Fruit fly (Drosophila melanogaster) whole organism, wandering third instar larva: ENCODE results near the gene senju.

Experiments
- Abd-B ChIP-seq: fragments of >200 bp; optimal IDR thresholded peaks from 2 replicates; lab custom pipeline; 2017; ENCODE audit warnings: missing biosample characterization, missing genetic modification characterization
- CG32264 ChIP-seq: fragments of 200-800 bp; sonication (Bioruptor generic); optimal IDR thresholded peaks from 2 replicates; lab custom pipeline; 2016; ENCODE audit warnings: missing biosample characterization, missing genetic modification characterization
- CG9705 ChIP-seq: fragments of 200-800 bp; sonication (Bioruptor generic); optimal IDR thresholded peaks from 2 replicates; lab custom pipeline; 2018; ENCODE audit warnings: missing biosample characterization, mild to moderate bottlenecking, missing genetic modification characterization
- CrebA ChIP-seq: fragments of 200-800 bp; sonication (Bioruptor generic); optimal IDR thresholded peaks from 2 replicates; lab custom pipeline; 2016; ENCODE audit warnings: missing biosample characterization, mild to moderate bottlenecking, missing genetic modification characterization, borderline replicate concordance
- Dfd ChIP-seq: fragments of >200 bp; optimal IDR thresholded peaks from 2 replicates; lab custom pipeline; 2017; ENCODE audit warnings: missing biosample characterization, missing genetic modification characterization
- Dif ChIP-seq: fragments of 200-275, 200-300 bp; sonication (Bioruptor generic); optimal IDR thresholded peaks from 2 replicates; lab custom pipeline; 2018; ENCODE audit warnings: missing biosample characterization, missing genetic modification characterization; ENCODE audit not compliant: partially characterized antibody
- GATAd ChIP-seq: sonication (Bioruptor generic); optimal IDR thresholded peaks from 2 replicates; lab custom pipeline; 2016; ENCODE audit warnings: missing biosample characterization, missing genetic modification characterization
- HLH106 ChIP-seq: fragments of 200-800 bp; optimal IDR thresholded peaks from 3 replicates; lab custom pipeline; 2019; ENCODE audit warnings: missing biosample characterization, mild to moderate bottlenecking, missing genetic modification characterization, moderate library complexity
- Hnf4 ChIP-seq: fragments of 200-800 bp; sonication (Bioruptor generic); optimal IDR thresholded peaks from 2 replicates; lab custom pipeline; 2016; ENCODE audit warnings: missing biosample characterization, mild to moderate bottlenecking, missing genetic modification characterization
- Hr83 ChIP-seq: fragments of 200-300 bp; sonication (Bioruptor generic); optimal IDR thresholded peaks from 2 replicates; lab custom pipeline; 2016; ENCODE audit warnings: missing biosample characterization, mild to moderate bottlenecking, missing genetic modification characterization, moderate library complexity; ENCODE audit not compliant: poor library complexity, severe bottlenecking
- Jra ChIP-seq: sonication (Bioruptor generic); optimal IDR thresholded peaks from 2 replicates; lab custom pipeline; 2016; ENCODE audit warnings: missing biosample characterization, missing genetic modification characterization
- Mio ChIP-seq: sonication (Bioruptor generic); optimal IDR thresholded peaks from 2 replicates; lab custom pipeline; 2016; ENCODE audit warnings: missing biosample characterization, missing genetic modification characterization
- Myc ChIP-seq: fragments of >200 bp; optimal IDR thresholded peaks from 2 replicates; lab custom pipeline; 2017
- N ChIP-seq: fragments of >200 bp; optimal IDR thresholded peaks from 2 replicates; lab custom pipeline; 2018; ENCODE audit warnings: missing biosample characterization, missing external identifiers, missing genetic modification characterization
- Rel ChIP-seq, 2 experiments: fragments of 200-800 bp; sonication (Bioruptor generic) in 1 of 2; optimal IDR thresholded peaks; 2 replicates in 1 of 2; 3 replicates in 1 of 2; lab custom pipeline; 2016 to 2019; ENCODE audit warnings: mild to moderate bottlenecking in 2 of 2, missing biosample characterization in 2 of 2, missing genetic modification characterization in 2 of 2, moderate library complexity in 1 of 2
- Sp1 ChIP-seq: fragments of 200-800 bp; sonication (Bioruptor generic); optimal IDR thresholded peaks from 3 replicates; lab custom pipeline; 2019; ENCODE audit warnings: missing biosample characterization, mild to moderate bottlenecking, missing genetic modification characterization, moderate library complexity
- Vsx2 ChIP-seq: fragments of 200-300, 225-300 bp; sonication (Bioruptor generic); optimal IDR thresholded peaks from 2 replicates; lab custom pipeline; 2018; ENCODE audit warnings: missing biosample characterization, missing genetic modification characterization; ENCODE audit not compliant: partially characterized antibody
- br ChIP-seq: fragments of 200-800 bp; sonication (Bioruptor generic); optimal IDR thresholded peaks from 2 replicates; lab custom pipeline; 2016; ENCODE audit warnings: missing biosample characterization, missing genetic modification characterization
- brk ChIP-seq: fragments of 200-800 bp; sonication (Bioruptor generic); optimal IDR thresholded peaks from 2 replicates; lab custom pipeline; 2016; ENCODE audit warnings: missing biosample characterization, mild to moderate bottlenecking, missing genetic modification characterization
- dl ChIP-seq, 2 experiments: fragments of 175-275, 200-275 bp in 1 of 2; fragments of 200-275 bp in 1 of 2; sonication (Bioruptor generic); optimal IDR thresholded peaks; lab custom pipeline; 2018; ENCODE audit warnings: mild to moderate bottlenecking in 2 of 2, missing biosample characterization in 2 of 2, missing genetic modification characterization in 2 of 2, moderate library complexity in 2 of 2; ENCODE audit not compliant: partially characterized antibody in 2 of 2, insufficient read depth in 1 of 2
- dmrt93B ChIP-seq: fragments of 200-800 bp; sonication (Bioruptor generic); optimal IDR thresholded peaks from 2 replicates; lab custom pipeline; 2018; ENCODE audit warnings: missing biosample characterization, mild to moderate bottlenecking, missing genetic modification characterization
- dsf ChIP-seq: sonication (Bioruptor generic); optimal IDR thresholded peaks from 2 replicates; lab custom pipeline; 2016; ENCODE audit warnings: missing biosample characterization, missing genetic modification characterization, borderline replicate concordance
- ey ChIP-seq: fragments of 200-800 bp; sonication (Bioruptor generic); optimal IDR thresholded peaks from 2 replicates; lab custom pipeline; 2016; ENCODE audit warnings: missing biosample characterization, missing genetic modification characterization
- foxo ChIP-seq, 2 experiments: fragments of 200-800 bp; sonication (Bioruptor generic); optimal IDR thresholded peaks; 2 replicates in 1 of 2; 3 replicates in 1 of 2; lab custom pipeline; 2016 to 2017; ENCODE audit warnings: missing biosample characterization in 2 of 2, missing genetic modification characterization in 2 of 2
- h ChIP-seq: fragments of 200-800 bp; sonication (Bioruptor generic); optimal IDR thresholded peaks from 3 replicates; lab custom pipeline; 2016; ENCODE audit warnings: missing biosample characterization, mild to moderate bottlenecking, missing genetic modification characterization
- jim ChIP-seq: fragments of 175-275, 200-325 bp; sonication (Bioruptor generic); optimal IDR thresholded peaks from 2 replicates; lab custom pipeline; 2016; ENCODE audit warnings: missing biosample characterization, mild to moderate bottlenecking, missing genetic modification characterization
- lola ChIP-seq: fragments of >200 bp; optimal IDR thresholded peaks from 2 replicates; lab custom pipeline; 2017; ENCODE audit warnings: missing biosample characterization, missing genetic modification characterization
- pan ChIP-seq: fragments of >200 bp; optimal IDR thresholded peaks from 2 replicates; lab custom pipeline; 2017
- psq ChIP-seq: fragments of 200-800 bp; sonication (Bioruptor generic); optimal IDR thresholded peaks from 3 replicates; lab custom pipeline; 2017; ENCODE audit warnings: missing biosample characterization, mild to moderate bottlenecking, missing genetic modification characterization, moderate library complexity
- rgr ChIP-seq: fragments of 200-800 bp; sonication (Bioruptor generic); optimal IDR thresholded peaks from 3 replicates; lab custom pipeline; 2016; ENCODE audit warnings: missing biosample characterization, mild to moderate bottlenecking, missing genetic modification characterization
- sage ChIP-seq: fragments of 200-800 bp; sonication (Bioruptor generic); optimal IDR thresholded peaks from 2 replicates; lab custom pipeline; 2016; ENCODE audit warnings: missing biosample characterization, mild to moderate bottlenecking, missing genetic modification characterization
- tai ChIP-seq: sonication (Bioruptor generic); optimal IDR thresholded peaks from 2 replicates; lab custom pipeline; 2016; ENCODE audit warnings: missing biosample characterization, missing genetic modification characterization
- usp ChIP-seq: fragments of >200 bp; optimal IDR thresholded peaks from 2 replicates; lab custom pipeline; 2017; ENCODE audit warnings: missing biosample characterization, missing genetic modification characterization
- woc ChIP-seq: sonication (Bioruptor generic); optimal IDR thresholded peaks from 2 replicates; lab custom pipeline; 2016; ENCODE audit warnings: missing biosample characterization, mild to moderate bottlenecking, missing genetic modification characterization

Gene senju

dm6 chr2L:5052994-5053393 is 351 bp downstream of the senju start, which contains the start of gene eIF3h:
eIF3h (minus strand) TSS chr2L:5053094.
- no peak for TF ChIP-seq h (GFP tag; lab: Kevin White, UChicago)
- no peak for TF ChIP-seq dsf (GFP tag; lab: Kevin White, UChicago)
- no peak for TF ChIP-seq lola (GFP tag; lab: Kevin White, UChicago)
- TF ChIP-seq CG9705 (GFP tag; lab: Kevin White, UChicago): no peak
- no peak for TF ChIP-seq Dif (GFP tag; lab: Kevin White, UChicago)
- TF ChIP-seq Jra (GFP tag; lab: Kevin White, UChicago): no peak
- TF ChIP-seq jim (GFP tag; lab: Kevin White, UChicago): no peak
- TF ChIP-seq dmrt93B (GFP tag; lab: Kevin White, UChicago): no peak
- no peak for TF ChIP-seq Abd-B
- TF ChIP-seq Hr83: no peak
- no peak for TF ChIP-seq sage (GFP tag; lab: Kevin White, UChicago)
- no peak for TF ChIP-seq foxo (GFP tag; optimal IDR thresholded peaks at IDR 0.05; lab: Kevin White, UChicago)
- no peak for TF ChIP-seq pan (lab: Kevin White, UChicago)
- TF ChIP-seq rgr (GFP tag; lab: Kevin White, UChicago): no peak
- TF ChIP-seq Rel (GFP tag; optimal IDR thresholded peaks at IDR 0.05; lab: Kevin White, UChicago): no peak
- TF ChIP-seq Rel (tag; optimal IDR thresholded peaks at IDR 0.05; lab: Kevin White, UChicago): no peak
- TF ChIP-seq, all 38 proteins: peak for 0

DNA sequence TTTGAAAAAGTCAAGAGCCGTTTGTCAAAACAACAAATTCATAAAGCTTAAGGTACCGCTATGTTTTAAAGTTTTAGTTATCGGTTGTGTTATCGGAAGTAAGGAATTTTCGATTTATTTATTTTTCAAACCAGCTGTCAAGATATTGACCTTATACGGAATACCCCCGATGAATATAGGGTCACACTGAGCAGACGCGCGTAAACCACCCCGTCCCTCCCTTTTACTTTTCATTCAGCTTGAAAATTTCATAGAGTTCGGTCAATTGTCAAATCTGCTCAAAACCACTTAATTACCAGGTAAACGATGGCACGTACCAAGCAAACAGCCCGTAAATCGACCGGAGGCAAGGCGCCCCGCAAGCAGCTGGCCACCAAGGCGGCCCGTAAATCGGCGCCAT is 2.3 kb downstream of the senju start, which contains the start of the genes CG14036 and His3.3A:
TSS of gene CG14036 (minus strand) at position 64 of the 400 bp plus-strand sequence.
TSS of gene His3.3A (plus strand) at position 106 of the 400 bp plus-strand sequence.
- TF ChIP-seq foxo (GFP tag; optimal IDR thresholded peaks at IDR 0.05; lab: Kevin White, UChicago) (peak in 1 of 2 experiments; percentile 18), Sp1 (GFP tag; lab: Kevin White, UChicago) (peak; percentile 4), Myc (lab: Kevin White, UChicago) (peak; percentile 13), Rel (GFP tag; optimal IDR thresholded peaks at IDR 0.05; lab: Kevin White, UChicago) (no peak), Rel (tag; optimal IDR thresholded peaks at IDR 0.05; lab: Kevin White, UChicago) (peak; percentile 75), sage (GFP tag; lab: Kevin White, UChicago) (no peak), CG32264 (GFP tag; lab: Kevin White, UChicago) (no peak), h (GFP tag; lab: Kevin White, UChicago) (peak; percentile 13), N (GFP tag; lab: Kevin White, UChicago) (no peak), rgr (GFP tag; lab: Kevin White, UChicago) (peak; percentile 30)

- TF ChIP-seq tai (GFP tag; lab: Kevin White, UChicago): no peak
- TF ChIP-seq psq (GFP tag; lab: Kevin White, UChicago): no peak
- TF ChIP-seq dmrt93B (GFP tag; lab: Kevin White, UChicago): no peak
- no peak for TF ChIP-seq N (GFP tag; lab: Kevin White, UChicago)
- no peak for TF ChIP-seq pan (lab: Kevin White, UChicago)
- no peak for TF ChIP-seq brk
- TF ChIP-seq Mio (GFP tag; lab: Kevin White, UChicago): no peak
Measured at dm6 chr2L:5055528-5055927, 2.9 kb downstream of the senju start.

DNA sequence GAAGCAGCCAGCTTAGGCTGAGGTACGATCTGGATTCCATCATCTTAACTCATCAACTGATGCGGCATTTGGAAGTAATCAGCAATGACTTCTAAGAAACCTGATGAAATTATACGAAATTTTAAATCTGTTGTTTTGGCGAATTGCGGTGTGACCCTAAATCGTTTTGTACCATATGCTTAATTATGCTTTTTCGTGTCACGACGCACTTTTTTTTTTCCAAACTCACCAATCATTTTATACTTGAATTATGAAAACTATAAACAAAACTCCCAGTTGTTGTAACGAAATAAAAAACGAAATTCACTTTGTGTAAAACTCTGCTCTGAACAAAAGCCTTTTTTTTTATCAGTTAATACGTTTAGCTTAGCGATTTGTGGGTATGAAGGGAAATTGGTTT is 5.5 kb downstream of the senju start, which contains the start of gene Nepl3:
TSS of gene Nepl3 (minus strand) at position 155 of the 400 bp plus-strand sequence.
- TF ChIP-seq Vsx2: no peak
- no peak for TF ChIP-seq br (GFP tag; lab: Kevin White, UChicago)
- no peak for TF ChIP-seq tai (GFP tag; lab: Kevin White, UChicago)
- TF ChIP-seq dl (GFP tag; optimal IDR thresholded peaks at IDR 0.05; lab: Kevin White, UChicago; ENCODE audit: insufficient read depth in 1 of 2, partially characterized antibody in 2 of 2): no peak
- peak; percentile 8 for TF ChIP-seq woc (GFP tag; lab: Kevin White, UChicago)
- TF ChIP-seq Myc (lab: Kevin White, UChicago): no peak
- no peak for TF ChIP-seq Rel (GFP tag; optimal IDR thresholded peaks at IDR 0.05; lab: Kevin White, UChicago)
- TF ChIP-seq Rel (tag; optimal IDR thresholded peaks at IDR 0.05; lab: Kevin White, UChicago): no peak
- no peak for TF ChIP-seq CrebA (GFP tag; lab: Kevin White, UChicago)

DNA sequence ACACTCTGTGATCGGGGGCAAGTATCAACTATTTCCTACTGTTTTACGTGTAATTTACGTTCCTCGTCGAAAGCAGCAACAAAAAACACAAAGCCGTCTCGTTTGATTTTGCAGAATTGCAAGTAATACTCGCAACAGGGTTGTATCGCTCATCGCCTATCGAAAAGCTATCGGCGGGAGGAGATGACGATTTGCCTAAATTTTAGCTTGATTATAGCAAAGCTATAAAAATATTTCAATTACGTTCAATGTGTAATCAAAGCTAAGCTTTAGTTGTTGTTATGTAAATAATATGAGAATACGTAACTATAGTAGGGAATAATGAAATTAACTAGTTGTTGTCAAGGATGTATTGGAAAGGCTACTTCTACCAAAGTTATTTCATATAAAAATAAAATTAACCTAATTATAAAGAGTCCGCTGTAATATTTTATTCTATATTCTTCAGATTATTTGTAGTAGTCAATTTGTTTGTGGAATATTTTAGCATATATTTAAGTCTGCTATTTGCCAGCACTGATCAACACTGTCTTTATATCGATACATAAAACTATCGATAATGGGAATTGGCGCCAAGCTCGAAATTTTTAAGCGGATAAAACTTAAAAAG is 7.1 kb downstream of the senju start, which contains the start of gene Rpn11:
TSS of gene Rpn11 (minus strand) at position 146 of the 610 bp plus-strand sequence.
- TF ChIP-seq HLH106 (tag; lab: Kevin White, UChicago) (peak; percentile 69), Abd-B (no peak), CrebA (GFP tag; lab: Kevin White, UChicago) (no peak), jim (GFP tag; lab: Kevin White, UChicago) (no peak), CG32264 (GFP tag; lab: Kevin White, UChicago) (no peak), tai (GFP tag; lab: Kevin White, UChicago) (no peak), dmrt93B (GFP tag; lab: Kevin White, UChicago) (peak; percentile 39), foxo (GFP tag; optimal IDR thresholded peaks at IDR 0.05; lab: Kevin White, UChicago) (peak in 1 of 2 experiments; percentile 74), ey (GFP tag; lab: Kevin White, UChicago) (peak; percentile 8), GATAd (no peak), Vsx2 (no peak), Mio (GFP tag; lab: Kevin White, UChicago) (no peak), dl (GFP tag; optimal IDR thresholded peaks at IDR 0.05; lab: Kevin White, UChicago; ENCODE audit: insufficient read depth in 1 of 2, partially characterized antibody in 2 of 2) (no peak), brk (peak; percentile 54), Hr83 (peak; percentile 5), rgr (GFP tag; lab: Kevin White, UChicago) (peak; percentile 42), psq (GFP tag; lab: Kevin White, UChicago) (peak; percentile 41), woc (GFP tag; lab: Kevin White, UChicago) (peak; percentile 81), dsf (GFP tag; lab: Kevin White, UChicago) (no peak), Dfd (no peak), usp (GFP tag; lab: Kevin White, UChicago) (no peak), Hnf4 (GFP tag; lab: Kevin White, UChicago) (peak; percentile 10), Myc (lab: Kevin White, UChicago) (peak; percentile 91), br (GFP tag; lab: Kevin White, UChicago) (peak; percentile 43), lola (GFP tag; lab: Kevin White, UChicago) (no peak), Jra (GFP tag; lab: Kevin White, UChicago) (peak; percentile 66)
